Worm (Caenorhabditis elegans): ENCODE data around the gene F22F4.5.

DNA sequence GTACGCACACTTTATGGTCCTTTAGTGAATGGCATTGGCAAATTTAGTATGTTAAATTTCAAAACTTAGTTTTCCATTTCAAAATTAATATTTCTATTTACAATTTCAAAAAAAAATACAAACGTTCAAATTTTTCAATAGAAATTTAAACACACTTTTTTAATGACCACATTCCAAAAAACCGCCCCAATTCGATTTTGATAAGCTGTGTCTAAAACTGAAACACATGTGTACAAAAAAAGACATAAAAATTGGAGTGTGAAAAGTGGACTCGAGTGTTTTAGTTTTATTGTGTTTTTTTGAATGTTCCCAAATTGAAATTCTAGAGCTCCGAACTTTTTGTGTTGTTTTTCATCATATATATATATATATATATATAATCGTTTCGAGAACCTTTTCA is 16.9 kb downstream of the F22F4.5 start:
- TF ChIP-seq T22C8.4 (GFP tag; IDR thresholded peaks at IDR 0.05) (no peak), flt-1 (GFP tag; IDR thresholded peaks at IDR 0.05) (no peak), cog-1 (tag; optimal IDR thresholded peaks at IDR 0.05) (no peak), tab-1 (GFP tag; IDR thresholded peaks at IDR 0.05) (no peak), med-1 (GFP tag; optimal IDR thresholded peaks at IDR 0.05; ENCODE audit: insufficient read depth) (no peak), ref-1 (GFP tag; conservative IDR thresholded peaks at IDR 0.05) (no peak), ztf-23 (GFP tag; IDR thresholded peaks at IDR 0.05) (no peak), klf-2 (GFP tag; conservative IDR thresholded peaks at IDR 0.05) (no peak)
